Fruit fly (Drosophila melanogaster) whole organism, embryonic: ENCODE data around the gene PLCXD.

Experiments used
- Bgb ChIP-seq: fragments of 200-800 bp; sonication (Bioruptor generic); IDR thresholded peaks from 2 replicates; pipeline ENCODE4 v1.3.6; 2022; ENCODE audit warnings: missing biosample characterization, missing genetic modification characterization; ENCODE audit not compliant: partially characterized antibody
- CG11695 ChIP-seq: fragments of 200-800 bp; sonication (Bioruptor generic); IDR thresholded peaks from 3 replicates; pipeline ENCODE4 v1.3.6; 2022; ENCODE audit warnings: missing biosample characterization, missing genetic modification characterization
- CG11696 ChIP-seq: fragments of 200-800 bp; sonication (Bioruptor generic); IDR thresholded peaks from 2 replicates; pipeline ENCODE4 v1.3.6; 2022; ENCODE audit warnings: missing biosample characterization, missing genetic modification characterization
- CG11723 ChIP-seq: fragments of 200-800 bp; sonication (Bioruptor generic); optimal IDR thresholded peaks from 2 replicates; lab custom pipeline; 2017; ENCODE audit warnings: missing biosample characterization, mild to moderate bottlenecking, missing genetic modification characterization
- CG12071 ChIP-seq: fragments of 200-800 bp; sonication (Bioruptor generic); optimal IDR thresholded peaks from 3 replicates; lab custom pipeline; 2018; ENCODE audit warnings: missing biosample characterization, mild to moderate bottlenecking, missing genetic modification characterization
- CG12942 ChIP-seq: fragments of 200-800 bp; sonication (Bioruptor generic); optimal IDR thresholded peaks from 3 replicates; lab custom pipeline; 2016; ENCODE audit warnings: missing biosample characterization, missing genetic modification characterization
- CG15011 ChIP-seq: fragments of 200-800 bp; sonication (Bioruptor generic); optimal IDR thresholded peaks from 3 replicates; lab custom pipeline; 2018; ENCODE audit warnings: missing biosample characterization, mild to moderate bottlenecking, missing genetic modification characterization
- CG1603 ChIP-seq: fragments of 200-800 bp; sonication (Bioruptor generic); optimal IDR thresholded peaks from 2 replicates; lab custom pipeline; 2019; ENCODE audit warnings: missing biosample characterization, mild to moderate bottlenecking, missing genetic modification characterization, moderate library complexity
- CG17802 ChIP-seq: fragments of 200-800 bp; sonication (Bioruptor generic); optimal IDR thresholded peaks from 2 replicates; lab custom pipeline; 2018; ENCODE audit warnings: missing biosample characterization, mild to moderate bottlenecking, missing genetic modification characterization, moderate library complexity
- CG18476 ChIP-seq: fragments of 200-800 bp; sonication (Bioruptor generic); optimal IDR thresholded peaks from 2 replicates; lab custom pipeline; 2016; ENCODE audit warnings: missing biosample characterization, mild to moderate bottlenecking, missing genetic modification characterization
- CG32772 ChIP-seq: fragments of 200-800 bp; sonication (Bioruptor generic); IDR thresholded peaks from 2 replicates; pipeline ENCODE4 v1.3.6; 2022; ENCODE audit warnings: missing biosample characterization, missing genetic modification characterization
- CG3407 ChIP-seq: fragments of 200-800 bp; sonication (Bioruptor generic); optimal IDR thresholded peaks from 2 replicates; lab custom pipeline; 2018; ENCODE audit warnings: missing biosample characterization, mild to moderate bottlenecking, missing genetic modification characterization
- CG3838 ChIP-seq: fragments of 200-800 bp; sonication (Bioruptor generic); optimal IDR thresholded peaks from 3 replicates; lab custom pipeline; 2016; ENCODE audit warnings: missing biosample characterization, missing genetic modification characterization
- CG4820 ChIP-seq: fragments of 200-800 bp; sonication (Bioruptor generic); optimal IDR thresholded peaks from 3 replicates; lab custom pipeline; 2016; ENCODE audit warnings: missing biosample characterization, missing genetic modification characterization
- CG6254 ChIP-seq: fragments of 200-800 bp; sonication (Bioruptor generic); optimal IDR thresholded peaks from 3 replicates; lab custom pipeline; 2017; ENCODE audit warnings: mild to moderate bottlenecking, missing biosample characterization, missing genetic modification reagents, missing genetic modification characterization
- CG6683 ChIP-seq: fragments of 200-800 bp; sonication (Bioruptor generic); optimal IDR thresholded peaks from 2 replicates; lab custom pipeline; 2017; ENCODE audit warnings: missing biosample characterization, mild to moderate bottlenecking, missing genetic modification characterization, missing genetic modification reagents
- CG6765 ChIP-seq: fragments of 200-800 bp; sonication (Bioruptor generic); optimal IDR thresholded peaks from 3 replicates; lab custom pipeline; 2017; ENCODE audit warnings: missing biosample characterization, mild to moderate bottlenecking, missing genetic modification characterization
- CG7271 ChIP-seq: fragments of 200-800 bp; sonication (Bioruptor generic); optimal IDR thresholded peaks from 2 replicates; lab custom pipeline; 2018; ENCODE audit warnings: missing biosample characterization, mild to moderate bottlenecking, missing genetic modification characterization, moderate library complexity
- CG8478 ChIP-seq: fragments of >200 bp; optimal IDR thresholded peaks from 2 replicates; lab custom pipeline; 2018
- CkIIα-i1 ChIP-seq: fragments of 200-800 bp; sonication (Bioruptor generic); IDR thresholded peaks from 2 replicates; pipeline ENCODE4 v1.3.6; 2022; ENCODE audit warnings: missing biosample characterization, missing genetic modification characterization
- Dek ChIP-seq: fragments of 200-800 bp; sonication (Bioruptor generic); optimal IDR thresholded peaks from 3 replicates; lab custom pipeline; 2019; ENCODE audit warnings: missing biosample characterization, mild to moderate bottlenecking, missing genetic modification characterization, moderate library complexity
- Doc2 ChIP-seq: fragments of 200-800 bp; sonication (Bioruptor generic); IDR thresholded peaks from 2 replicates; pipeline ENCODE4 v1.3.6; 2022; ENCODE audit warnings: missing biosample characterization, missing genetic modification characterization
- HLH3B ChIP-seq: fragments of 200-800 bp; sonication (Bioruptor generic); IDR thresholded peaks from 2 replicates; pipeline ENCODE4 v1.3.6; 2022; ENCODE audit warnings: missing biosample characterization, missing genetic modification characterization
- HmgD ChIP-seq: fragments of 200-800 bp; sonication (Bioruptor generic); optimal IDR thresholded peaks from 3 replicates; lab custom pipeline; 2016; ENCODE audit warnings: missing biosample characterization, missing genetic modification characterization
- HmgZ ChIP-seq: fragments of 200-800 bp; sonication (Bioruptor generic); optimal IDR thresholded peaks from 2 replicates; lab custom pipeline; 2018; ENCODE audit warnings: missing biosample characterization, mild to moderate bottlenecking, missing genetic modification characterization
- Hmx ChIP-seq: fragments of 200-800 bp; sonication (Bioruptor generic); optimal IDR thresholded peaks from 2 replicates; lab custom pipeline; 2016; ENCODE audit warnings: missing biosample characterization, missing genetic modification characterization
- Kr ChIP-seq: fragments of 200-800 bp; sonication (Bioruptor generic); optimal IDR thresholded peaks from 2 replicates; lab custom pipeline; 2017; ENCODE audit warnings: missing biosample characterization, mild to moderate bottlenecking, missing genetic modification characterization
- MTF-1 ChIP-seq: fragments of 200-800 bp; sonication (Bioruptor generic); optimal IDR thresholded peaks from 2 replicates; lab custom pipeline; 2018; ENCODE audit warnings: missing biosample characterization, mild to moderate bottlenecking, missing genetic modification characterization, borderline replicate concordance
- Max ChIP-seq: fragments of 200-800 bp; sonication (Bioruptor generic); optimal IDR thresholded peaks from 2 replicates; lab custom pipeline; 2016; ENCODE audit warnings: missing biosample characterization, mild to moderate bottlenecking, missing genetic modification characterization
- Myb ChIP-seq: fragments of 200-800 bp; sonication (Bioruptor generic); optimal IDR thresholded peaks from 2 replicates; lab custom pipeline; 2016; ENCODE audit warnings: missing biosample characterization, missing genetic modification characterization
- Nf-YA ChIP-seq: fragments of 200-800 bp; sonication (Bioruptor generic); IDR thresholded peaks from 2 replicates; pipeline ENCODE4 v1.3.6; 2022; ENCODE audit warnings: missing biosample characterization, missing genetic modification characterization
- Pdp1 ChIP-seq, 2 experiments: fragments of 200-800 bp; sonication (Bioruptor generic); optimal IDR thresholded peaks; 3 replicates each; lab custom pipeline; 2016; ENCODE audit warnings: missing biosample characterization in 2 of 2, missing genetic modification characterization in 2 of 2, mild to moderate bottlenecking in 1 of 2, moderate library complexity in 1 of 2
- Ravus ChIP-seq: fragments of 200-800 bp; sonication (Bioruptor generic); IDR thresholded peaks from 2 replicates; pipeline ENCODE4 v1.3.6; 2022; ENCODE audit warnings: missing biosample characterization, missing genetic modification characterization
- Spps ChIP-seq: fragments of 200-800 bp; sonication (Bioruptor generic); optimal IDR thresholded peaks from 2 replicates; lab custom pipeline; 2018; ENCODE audit warnings: missing biosample characterization, mild to moderate bottlenecking, missing genetic modification characterization
- Xbp1 ChIP-seq: fragments of 200-800 bp; sonication (Bioruptor generic); optimal IDR thresholded peaks from 3 replicates; lab custom pipeline; 2016; ENCODE audit warnings: missing biosample characterization, mild to moderate bottlenecking, missing genetic modification characterization
- aop ChIP-seq: fragments of 200-800 bp; sonication (Bioruptor generic); IDR thresholded peaks from 2 replicates; pipeline ENCODE4 v1.3.6; 2022; ENCODE audit warnings: missing biosample characterization, missing genetic modification characterization
- caup ChIP-seq: fragments of 200-800 bp; sonication (Bioruptor generic); optimal IDR thresholded peaks from 3 replicates; lab custom pipeline; 2017; ENCODE audit warnings: missing biosample characterization, mild to moderate bottlenecking, missing genetic modification characterization, moderate library complexity; ENCODE audit not compliant: severe bottlenecking
- cg ChIP-seq: fragments of 200-800 bp; sonication (Bioruptor generic); optimal IDR thresholded peaks from 3 replicates; lab custom pipeline; 2019; ENCODE audit warnings: missing biosample characterization, mild to moderate bottlenecking, missing genetic modification characterization, moderate library complexity
- chif ChIP-seq, 2 experiments: fragments of 200-800 bp; sonication (Bioruptor generic); optimal IDR thresholded peaks; 3 replicates each; lab custom pipeline; 2016; ENCODE audit warnings: missing biosample characterization in 2 of 2, missing genetic modification characterization in 2 of 2
- ci ChIP-seq: fragments of 200-800 bp; sonication (Bioruptor generic); IDR thresholded peaks from 3 replicates; pipeline ENCODE4 v1.3.6; 2022; ENCODE audit warnings: missing biosample characterization, missing genetic modification characterization
- dan ChIP-seq: fragments of 200-800 bp; sonication (Bioruptor generic); IDR thresholded peaks from 2 replicates; pipeline ENCODE4 v1.3.6; 2022; ENCODE audit warnings: missing biosample characterization, missing genetic modification characterization
- disco-r ChIP-seq: fragments of 200-800 bp; sonication (Bioruptor generic); optimal IDR thresholded peaks from 2 replicates; lab custom pipeline; 2016; ENCODE audit warnings: missing biosample characterization, missing genetic modification characterization
- emc ChIP-seq: fragments of 200-800 bp; sonication (Bioruptor generic); optimal IDR thresholded peaks from 2 replicates; lab custom pipeline; 2016; ENCODE audit warnings: missing biosample characterization, missing genetic modification characterization
- fd102C ChIP-seq: fragments of 200-800 bp; sonication (Bioruptor generic); optimal IDR thresholded peaks from 2 replicates; lab custom pipeline; 2018; ENCODE audit warnings: missing biosample characterization, mild to moderate bottlenecking, missing genetic modification characterization, moderate library complexity
- fd64A ChIP-seq: fragments of 200-800 bp; sonication (Bioruptor generic); optimal IDR thresholded peaks from 3 replicates; lab custom pipeline; 2018; ENCODE audit warnings: missing biosample characterization, mild to moderate bottlenecking, missing genetic modification characterization
- ftz-f1 ChIP-seq: fragments of 200-800 bp; sonication (Bioruptor generic); optimal IDR thresholded peaks from 2 replicates; lab custom pipeline; 2016; ENCODE audit warnings: missing biosample characterization, missing genetic modification characterization
- jumu ChIP-seq: fragments of 200-800 bp; sonication (Bioruptor generic); optimal IDR thresholded peaks from 3 replicates; lab custom pipeline; 2016; ENCODE audit warnings: missing biosample characterization, missing genetic modification characterization
- lilli ChIP-seq: fragments of 200-800 bp; sonication (Bioruptor generic); optimal IDR thresholded peaks from 3 replicates; lab custom pipeline; 2016; ENCODE audit warnings: missing biosample characterization, missing genetic modification characterization
- pros ChIP-seq: fragments of 200-800 bp; sonication (Bioruptor generic); optimal IDR thresholded peaks from 3 replicates; lab custom pipeline; 2019; ENCODE audit warnings: missing biosample characterization, mild to moderate bottlenecking, missing genetic modification characterization, moderate library complexity
- scrt ChIP-seq: fragments of 200-800 bp; sonication (Bioruptor generic); optimal IDR thresholded peaks from 2 replicates; lab custom pipeline; 2018; ENCODE audit warnings: missing biosample characterization, mild to moderate bottlenecking, missing genetic modification characterization, moderate library complexity
- sqz ChIP-seq: fragments of 200-800 bp; sonication (Bioruptor generic); optimal IDR thresholded peaks from 3 replicates; lab custom pipeline; 2018; ENCODE audit warnings: missing biosample characterization, mild to moderate bottlenecking, missing genetic modification characterization

PLCXD gene

DNA sequence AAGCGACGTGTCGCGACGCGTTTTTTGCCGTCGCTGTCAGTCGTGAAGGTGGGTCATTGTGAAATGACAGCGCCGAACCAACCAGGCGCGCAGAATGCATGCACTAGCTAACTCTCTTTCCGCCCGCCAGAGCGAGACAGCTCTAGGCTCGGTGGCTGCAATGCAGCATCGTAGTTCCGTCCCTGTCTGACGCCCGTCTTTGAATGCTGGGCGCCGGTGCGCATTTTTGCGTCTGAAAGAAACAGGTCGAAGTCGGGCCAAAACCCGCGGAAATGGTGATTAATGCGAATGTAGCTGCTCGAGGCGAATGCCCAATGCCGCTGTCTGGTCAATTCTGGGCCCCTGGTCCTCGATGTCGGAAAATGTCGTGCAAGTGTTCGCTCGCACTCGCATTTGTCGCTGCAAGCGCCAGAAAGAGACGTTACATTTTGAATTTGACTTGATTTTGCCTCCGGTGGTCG, 41.9 kb upstream of the PLCXD start (continued):
- TF ChIP-seq Dek (tag; lab: Kevin White, UChicago) (peak; percentile 47), Spps (no peak), CG4820 (GFP tag; lab: Kevin White, UChicago) (no peak), CG17802 (tag; lab: Kevin White, UChicago) (no peak), CG12071 (GFP tag; lab: Kevin White, UChicago) (peak; percentile 80), Max (GFP tag; lab: Kevin White, UChicago) (peak; percentile 26), CG12942 (no peak), CG32772 (GFP tag; lab: Robert Waterston, UW) (no peak), CG11723 (GFP tag; lab: Kevin White, UChicago) (peak; percentile 8), cg (GFP tag; lab: Kevin White, UChicago) (peak; percentile 69), CG3407 (GFP tag; lab: Kevin White, UChicago) (no peak), CG3838 (GFP tag; lab: Kevin White, UChicago) (peak; percentile 64), ci (no peak), HmgD (GFP tag; lab: Kevin White, UChicago) (peak; percentile 98), jumu (GFP tag; lab: Kevin White, UChicago) (peak; percentile 44), Pdp1 (GFP tag; optimal IDR thresholded peaks at IDR 0.05; lab: Kevin White, UChicago) (peak; percentile 3 to 77), CG8478 (lab: Kevin White, UChicago) (peak; percentile 94), fd64A (GFP tag; lab: Kevin White, UChicago) (peak; percentile 62), Doc2 (no peak), CG18476 (no peak), Bgb (GFP tag; lab: Robert Waterston, UW) (no peak), CG6254 (peak; percentile 92), Hmx (no peak), pros (GFP tag; lab: Kevin White, UChicago) (peak; percentile 99), Xbp1 (GFP tag; lab: Kevin White, UChicago) (peak; percentile 33), MTF-1 (peak; percentile 53), CkIIα-i1 (no peak), caup (GFP tag; lab: Kevin White, UChicago) (peak; percentile 45), scrt (GFP tag; lab: Kevin White, UChicago) (no peak), CG11696 (no peak), disco-r (peak; percentile 50), aop (GFP tag; lab: Robert Waterston, UW) (no peak), CG11695 (GFP tag; lab: Robert Waterston, UW) (no peak), sqz (peak; percentile 96), Ravus (GFP tag; lab: Robert Waterston, UW) (no peak), HLH3B (GFP tag; lab: Robert Waterston, UW) (no peak), HmgZ (tag; lab: Kevin White, UChicago) (peak; percentile 93), Nf-YA (GFP tag; lab: Robert Waterston, UW) (no peak), emc (GFP tag; lab: Kevin White, UChicago) (no peak), CG15011 (no peak), Kr (peak; percentile 90), CG1603 (peak; percentile 65), CG6765 (GFP tag; lab: Kevin White, UChicago) (peak; percentile 52), dan (GFP tag; lab: Robert Waterston, UW) (no peak), fd102C (peak; percentile 50), chif (GFP tag; optimal IDR thresholded peaks at IDR 0.05; lab: Kevin White, UChicago) (no peak), Myb (GFP tag; lab: Kevin White, UChicago) (peak; percentile 89), CG7271 (tag; lab: Kevin White, UChicago) (no peak), lilli (GFP tag; lab: Kevin White, UChicago) (no peak), CG6683 (GFP tag; lab: Kevin White, UChicago) (no peak), ftz-f1 (peak; percentile 98)
